Worm (Caenorhabditis elegans) whole organism, mixed stage, embryonic: ENCODE data around the gene T22F3.11.

ENCODE experiments used
- M03D4.4 ChIP-seq: sonication (generic microtip); optimal IDR thresholded peaks from 2 replicates; lab custom pipeline; 2017; ENCODE audit warnings: mild to moderate bottlenecking, missing genetic modification characterization, missing compliant biosample characterization
- bed-3 ChIP-seq: fragments of 200-800 bp; sonication (Bioruptor generic); optimal IDR thresholded peaks from 3 replicates; lab custom pipeline; 2018; ENCODE audit warnings: mild to moderate bottlenecking, missing genetic modification characterization, moderate library complexity, missing compliant biosample characterization
- blmp-1 ChIP-seq: fragments of 150-350 bp; optimal IDR thresholded peaks from 2 replicates; lab custom pipeline; 2014; ENCODE audit warnings: missing biosample characterization, missing genetic modification characterization
- ceh-39 ChIP-seq: fragments of 150-350 bp; optimal IDR thresholded peaks from 2 replicates; lab custom pipeline; 2014; ENCODE audit warnings: missing biosample characterization, missing genetic modification characterization
- ceh-43 ChIP-seq: fragments of 200-800 bp; sonication (Bioruptor generic); optimal IDR thresholded peaks from 2 replicates; lab custom pipeline; 2018; ENCODE audit warnings: mild to moderate bottlenecking, missing genetic modification characterization, moderate library complexity, missing compliant biosample characterization
- ceh-83 ChIP-seq: fragments of 200-800 bp; sonication (Bioruptor generic); optimal IDR thresholded peaks from 2 replicates; lab custom pipeline; 2018; ENCODE audit warnings: mild to moderate bottlenecking, missing genetic modification characterization, missing compliant biosample characterization
- ces-1 ChIP-seq: fragments of 150-350 bp; optimal IDR thresholded peaks from 2 replicates; lab custom pipeline; 2014; ENCODE audit warnings: missing biosample characterization, missing genetic modification reagents, missing genetic modification characterization
- cnd-1 ChIP-seq: fragments of 200-800 bp; sonication (Bioruptor generic); optimal IDR thresholded peaks from 2 replicates; lab custom pipeline; 2018; ENCODE audit warnings: mild to moderate bottlenecking, missing genetic modification characterization, missing compliant biosample characterization
- elt-1 ChIP-seq: sonication (generic microtip); optimal IDR thresholded peaks from 2 replicates; lab custom pipeline; 2017; ENCODE audit warnings: missing genetic modification characterization, mild to moderate bottlenecking, missing compliant biosample characterization, antibody characterized with exemption, moderate library complexity, borderline replicate concordance; ENCODE audit not compliant: insufficient read depth
- elt-3 ChIP-seq: fragments of 150-350 bp; optimal IDR thresholded peaks from 2 replicates; lab custom pipeline; 2014; ENCODE audit warnings: missing biosample characterization, missing genetic modification characterization
- hlh-1 ChIP-seq: fragments of 150-350 bp; optimal IDR thresholded peaks from 2 replicates; lab custom pipeline; 2014; ENCODE audit warnings: missing biosample characterization, missing genetic modification reagents, missing genetic modification characterization
- lin-13 ChIP-seq: fragments of 150-350 bp; optimal IDR thresholded peaks from 2 replicates; lab custom pipeline; 2014; ENCODE audit warnings: missing biosample characterization, missing genetic modification characterization
- lin-32 ChIP-seq: fragments of 200-800 bp; sonication (Bioruptor generic); optimal IDR thresholded peaks from 2 replicates; lab custom pipeline; 2018; ENCODE audit warnings: mild to moderate bottlenecking, missing genetic modification characterization, missing compliant biosample characterization
- lsy-2 ChIP-seq: fragments of 150-350 bp; optimal IDR thresholded peaks from 2 replicates; lab custom pipeline; 2014; ENCODE audit warnings: missing biosample characterization, missing genetic modification characterization
- mls-2 ChIP-seq: sonication (generic microtip); optimal IDR thresholded peaks from 2 replicates; lab custom pipeline; 2016; ENCODE audit warnings: mild to moderate bottlenecking, missing genetic modification characterization, moderate library complexity, missing compliant biosample characterization
- nhr-12 ChIP-seq: fragments of 150-350 bp; optimal IDR thresholded peaks from 2 replicates; lab custom pipeline; 2014; ENCODE audit warnings: missing biosample characterization, missing genetic modification characterization
- nhr-2 ChIP-seq: fragments of 150-350 bp; optimal IDR thresholded peaks from 2 replicates; lab custom pipeline; 2014; ENCODE audit warnings: missing biosample characterization, missing genetic modification characterization
- nhr-237 ChIP-seq: fragments of 150-350 bp; optimal IDR thresholded peaks from 2 replicates; lab custom pipeline; 2014; ENCODE audit warnings: missing biosample characterization, missing genetic modification characterization
- nhr-28 ChIP-seq: fragments of 150-350 bp; optimal IDR thresholded peaks from 2 replicates; lab custom pipeline; 2014; ENCODE audit warnings: missing biosample characterization, missing genetic modification characterization
- nhr-76 ChIP-seq: sonication (generic microtip); optimal IDR thresholded peaks from 2 replicates; lab custom pipeline; 2017; ENCODE audit warnings: missing biosample characterization, missing genetic modification characterization
- pha-4 ChIP-seq: fragments of 150-350 bp; optimal IDR thresholded peaks from 2 replicates; lab custom pipeline; 2018; ENCODE audit warnings: missing biosample characterization, missing genetic modification reagents, missing genetic modification characterization
- sem-2 ChIP-seq: fragments of 200-800 bp; sonication (Bioruptor generic); optimal IDR thresholded peaks from 2 replicates; lab custom pipeline; 2018; ENCODE audit warnings: mild to moderate bottlenecking, missing genetic modification characterization, missing compliant biosample characterization
- snpc-4 ChIP-seq: fragments of 150-350 bp; optimal IDR thresholded peaks from 2 replicates; lab custom pipeline; 2014; ENCODE audit warnings: missing biosample characterization, missing genetic modification characterization
- sptf-1 ChIP-seq: sonication (generic microtip); optimal IDR thresholded peaks from 2 replicates; lab custom pipeline; 2017; ENCODE audit warnings: mild to moderate bottlenecking, missing genetic modification characterization, moderate library complexity, missing compliant biosample characterization
- tbx-8 ChIP-seq: fragments of 200-800 bp; sonication (Bioruptor generic); optimal IDR thresholded peaks from 2 replicates; lab custom pipeline; 2018; ENCODE audit warnings: mild to moderate bottlenecking, missing genetic modification characterization, moderate library complexity, missing compliant biosample characterization
- unc-120 ChIP-seq: sonication (generic microtip); optimal IDR thresholded peaks from 2 replicates; lab custom pipeline; 2017; ENCODE audit warnings: missing genetic modification characterization, missing compliant biosample characterization; ENCODE audit not compliant: poor library complexity, severe bottlenecking
- unc-39 ChIP-seq: fragments of 150-350 bp; optimal IDR thresholded peaks from 2 replicates; lab custom pipeline; 2014; ENCODE audit warnings: missing biosample characterization, missing genetic modification characterization
- zip-8 ChIP-seq: fragments of 150-350 bp; optimal IDR thresholded peaks from 2 replicates; lab custom pipeline; 2014; ENCODE audit warnings: missing biosample characterization, missing genetic modification characterization
- ztf-11 ChIP-seq: fragments of 150-350 bp; optimal IDR thresholded peaks from 2 replicates; lab custom pipeline; 2014; ENCODE audit warnings: missing biosample characterization, missing genetic modification characterization

Gene T22F3.11

ce11 chrV:3616844-3617243 is 2.5 kb upstream of the T22F3.11 start:
- no peak for TF ChIP-seq mls-2
- TF ChIP-seq cnd-1 (tag; lab: Kevin White, UChicago) = no peak
- TF ChIP-seq M03D4.4 (tag; lab: Kevin White, UChicago) = no peak
- TF ChIP-seq hlh-1 = no peak
- TF ChIP-seq zip-8 (tag; lab: Kevin White, UChicago) = no peak
- TF ChIP-seq nhr-12 (tag; lab: Kevin White, UChicago) = no peak
- no peak for TF ChIP-seq nhr-237 (tag; lab: Kevin White, UChicago)
- no peak for TF ChIP-seq ceh-39 (tag; lab: Kevin White, UChicago)
- TF ChIP-seq pha-4 (tag; lab: Kevin White, UChicago) = no peak
- no peak for TF ChIP-seq ztf-11
- no peak for TF ChIP-seq ces-1 (GFP tag; lab: Kevin White, UChicago)
- TF ChIP-seq tbx-8 = no peak
- no peak for TF ChIP-seq nhr-2
- TF ChIP-seq lin-32 (GFP tag; lab: Kevin White, UChicago) = no peak
- no peak for TF ChIP-seq ceh-83 (GFP tag; lab: Kevin White, UChicago)

ce11 chrV:3613042-3613441 is 1.3 kb downstream of the T22F3.11 start:
- no peak for TF ChIP-seq lin-13
- TF ChIP-seq unc-120 (tag; lab: Kevin White, UChicago) = no peak
- no peak for TF ChIP-seq bed-3
- TF ChIP-seq ceh-43 (GFP tag; lab: Kevin White, UChicago) = no peak
- no peak for TF ChIP-seq elt-3
- no peak for TF ChIP-seq M03D4.4 (tag; lab: Kevin White, UChicago)
- no peak for TF ChIP-seq nhr-76
- no peak for TF ChIP-seq nhr-28 (tag; lab: Kevin White, UChicago)
- no peak for TF ChIP-seq blmp-1 (tag; lab: Kevin White, UChicago)

DNA sequence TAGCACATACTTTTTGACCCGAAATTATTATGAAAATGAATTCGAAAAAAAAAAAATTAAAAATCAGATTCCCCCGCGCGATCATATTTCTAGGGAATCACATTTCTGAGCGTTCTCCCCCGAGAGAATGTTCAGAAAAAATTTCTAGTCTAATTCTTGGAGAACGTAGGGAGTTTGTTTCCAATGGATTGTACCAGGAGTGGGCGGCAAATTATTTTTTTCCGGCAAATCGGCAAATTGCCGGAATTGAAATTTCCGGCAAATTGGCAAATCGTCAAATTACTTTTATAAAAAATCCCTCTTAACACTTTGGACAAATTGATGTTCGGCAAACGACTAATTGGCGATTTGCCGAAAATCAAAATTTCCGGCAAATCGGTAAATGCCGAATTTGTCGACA is 2.7 kb downstream of the T22F3.11 start, which contains the start of gene T22F3.10:
TSS of gene T22F3.10 (minus strand) at position 101 of the 400 bp plus-strand sequence.
- TF ChIP-seq lsy-2 (tag; lab: Kevin White, UChicago) (no peak), ztf-11 (no peak), elt-1 (tag; lab: Kevin White, UChicago) (no peak), M03D4.4 (tag; lab: Kevin White, UChicago) (no peak), nhr-76 (no peak), zip-8 (tag; lab: Kevin White, UChicago) (no peak), elt-3 (no peak), unc-39 (no peak)

ce11 chrV:3610709-3611108 is 3.6 kb downstream of the T22F3.11 start:
- TF ChIP-seq elt-1 (tag; lab: Kevin White, UChicago) (no peak), ces-1 (GFP tag; lab: Kevin White, UChicago) (no peak), zip-8 (tag; lab: Kevin White, UChicago) (no peak), M03D4.4 (tag; lab: Kevin White, UChicago) (no peak), ceh-43 (GFP tag; lab: Kevin White, UChicago) (no peak), nhr-2 (no peak), snpc-4 (no peak), sem-2 (GFP tag; lab: Kevin White, UChicago) (no peak), lin-13 (no peak), mls-2 (no peak), pha-4 (tag; lab: Kevin White, UChicago) (no peak), tbx-8 (no peak)

DNA sequence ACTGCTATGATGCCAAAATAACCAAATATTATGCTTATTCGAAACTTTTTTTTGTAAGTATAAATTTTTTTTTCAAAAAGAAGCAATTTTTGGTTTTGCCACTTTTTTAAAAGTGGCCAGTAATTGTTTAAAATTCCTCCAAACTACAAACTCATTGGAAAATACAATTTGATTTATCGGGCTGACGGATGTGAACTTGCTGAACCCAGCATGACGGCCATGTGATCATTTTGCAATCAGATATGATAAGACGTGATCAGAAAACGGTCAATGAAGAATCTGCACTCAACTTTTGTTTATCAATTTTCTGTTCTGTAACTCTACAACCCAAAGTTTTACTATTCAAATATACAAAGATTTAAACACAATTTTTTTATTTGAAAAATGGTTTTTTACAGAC is 8.0 kb downstream of the T22F3.11 start:
- TF ChIP-seq M03D4.4 (tag; lab: Kevin White, UChicago) = no peak
- TF ChIP-seq lin-32 (GFP tag; lab: Kevin White, UChicago) = no peak
- no peak for TF ChIP-seq unc-120 (tag; lab: Kevin White, UChicago)
- no peak for TF ChIP-seq ceh-39 (tag; lab: Kevin White, UChicago)
- no peak for TF ChIP-seq sptf-1 (tag; lab: Kevin White, UChicago)
- no peak for TF ChIP-seq lin-13
- no peak for TF ChIP-seq nhr-76

- TF ChIP-seq M03D4.4 (tag; lab: Kevin White, UChicago) (no peak), ces-1 (GFP tag; lab: Kevin White, UChicago) (no peak), lin-13 (no peak), bed-3 (no peak), pha-4 (tag; lab: Kevin White, UChicago) (no peak), ceh-43 (GFP tag; lab: Kevin White, UChicago) (no peak), mls-2 (no peak), zip-8 (tag; lab: Kevin White, UChicago) (no peak), sem-2 (GFP tag; lab: Kevin White, UChicago) (no peak), cnd-1 (tag; lab: Kevin White, UChicago) (no peak), lin-32 (GFP tag; lab: Kevin White, UChicago) (no peak), tbx-8 (no peak)
- TF ChIP-seq, all 35 proteins: peak for 0
Measured at ce11 chrV:3605325-3605724, 9.0 kb downstream of the T22F3.11 start, which contains the start of gene T22F3.8. TSS of gene T22F3.8 (minus strand) at chrV:3605425.
